Fruit fly (Drosophila melanogaster): ENCODE results near the gene CG11786.

The CG11786 gene

dm6 chr3R:25046023-25046422 is at the start of gene CG11786:
Gene CG11786 (plus strand): TSS chr3R:25046323.
- no peak for TF ChIP-seq noc (tag; optimal IDR thresholded peaks at IDR 0.05)

DNA sequence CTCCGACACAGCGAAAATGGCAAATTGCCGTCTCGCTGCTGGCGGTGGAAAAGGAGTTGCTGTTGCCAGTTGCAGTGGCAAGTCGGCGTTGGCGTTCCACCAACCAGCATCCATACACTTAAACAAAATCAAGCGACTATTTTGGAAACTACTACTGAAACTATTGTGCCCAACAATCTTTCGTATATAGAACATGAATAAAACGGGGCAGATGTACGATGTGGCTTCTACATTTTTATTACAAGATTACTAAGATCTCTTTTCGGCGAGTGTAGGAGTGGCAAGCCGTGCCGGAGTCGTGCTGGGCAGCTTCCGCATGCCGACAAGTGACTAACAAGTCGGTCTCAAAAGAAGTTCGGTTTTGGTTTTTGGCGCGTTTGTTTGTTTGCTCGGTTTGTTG is 49.6 kb upstream of the CG11786 start:
- no peak for TF ChIP-seq noc (tag; optimal IDR thresholded peaks at IDR 0.05)

DNA sequence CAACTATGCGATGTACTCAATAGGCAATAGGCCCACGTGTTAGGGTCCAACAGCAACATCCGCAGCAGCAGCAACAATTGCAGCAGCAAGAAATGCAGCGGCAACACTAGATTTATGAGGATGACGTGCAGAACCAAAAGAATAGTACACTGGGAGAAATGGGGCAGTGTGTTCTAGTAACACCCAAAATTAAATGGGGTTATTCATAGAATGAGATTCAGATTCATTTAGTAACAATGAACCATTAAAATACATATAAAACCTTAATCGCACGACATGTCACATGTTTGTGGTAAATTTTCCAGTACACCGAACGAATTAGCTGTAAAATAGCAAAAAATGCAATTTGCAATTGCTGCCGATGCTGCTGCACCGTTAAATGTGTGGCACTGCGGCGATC is 48.8 kb upstream of the CG11786 start:
- TF ChIP-seq noc (tag; optimal IDR thresholded peaks at IDR 0.05), result no peak

DNA sequence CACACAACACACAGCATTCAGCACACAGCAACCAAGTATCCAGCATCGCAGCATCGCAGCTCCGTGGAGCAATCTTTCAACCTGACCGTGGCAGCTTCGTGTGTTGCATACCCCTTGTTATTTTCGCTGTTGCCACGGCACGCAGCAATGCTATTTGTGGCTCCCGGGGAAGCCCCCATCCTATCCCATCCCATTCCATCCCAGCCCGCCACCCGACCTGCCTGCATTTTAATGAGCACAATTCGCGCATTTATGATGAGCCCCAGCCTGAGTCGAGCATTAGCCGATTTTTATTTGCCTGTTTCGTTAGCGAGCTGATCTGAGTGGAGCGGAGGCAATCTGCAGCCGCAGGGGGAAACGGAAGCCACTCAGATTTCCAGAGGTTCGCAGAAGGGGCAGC is 46.5 kb upstream of the CG11786 start:
- TF ChIP-seq noc (tag; optimal IDR thresholded peaks at IDR 0.05), result no peak

DNA sequence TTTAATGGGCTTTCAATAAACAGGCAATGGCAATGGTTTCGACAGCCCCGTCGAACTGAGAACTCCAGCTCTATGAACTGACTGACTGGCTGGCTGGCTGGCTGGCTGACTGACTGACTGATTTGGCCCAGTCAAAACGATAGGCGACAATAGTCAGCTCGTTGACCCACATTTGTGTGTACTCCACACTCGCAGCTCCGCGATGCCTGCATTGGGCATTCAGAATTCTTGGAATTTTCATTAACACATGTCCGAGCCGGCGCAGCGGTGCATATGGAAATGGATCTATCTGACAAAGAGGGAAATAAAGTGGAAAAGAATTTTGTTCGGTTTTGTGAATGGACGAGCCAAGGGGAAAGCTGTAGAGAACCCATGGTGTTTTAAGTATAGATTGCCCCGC is 43.9 kb upstream of the CG11786 start:
- no peak for TF ChIP-seq noc (tag; optimal IDR thresholded peaks at IDR 0.05)

- TF ChIP-seq noc (tag; optimal IDR thresholded peaks at IDR 0.05), result no peak
Observed at dm6 chr3R:25004064-25004463, 42.1 kb upstream of the CG11786 start.

DNA sequence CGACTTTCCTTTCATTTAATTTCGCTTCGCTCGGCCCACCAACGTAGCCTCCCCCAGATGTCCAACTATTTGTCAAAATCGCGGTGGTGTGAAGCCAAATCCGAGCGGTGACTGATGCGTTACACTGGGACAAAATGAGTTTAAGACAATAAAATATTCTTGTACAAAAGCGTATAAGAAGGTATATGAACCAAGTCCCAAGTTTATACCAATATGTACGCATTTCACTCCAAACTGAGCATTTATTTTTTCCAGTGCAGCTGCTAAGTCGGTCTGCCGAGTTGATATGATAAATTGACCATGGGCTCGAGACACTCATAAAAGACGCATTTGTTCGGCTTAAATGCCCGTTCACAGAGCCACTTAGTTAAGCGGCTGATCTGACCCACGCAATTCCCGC is 41.4 kb upstream of the CG11786 start:
- no peak for TF ChIP-seq noc (tag; optimal IDR thresholded peaks at IDR 0.05)

dm6 chr3R:25005748-25006147 is 40.4 kb upstream of the CG11786 start:
- no peak for TF ChIP-seq noc (tag; optimal IDR thresholded peaks at IDR 0.05)

dm6 chr3R:25009745-25010446 is 36.2 kb upstream of the CG11786 start:
- no peak for TF ChIP-seq noc (tag; optimal IDR thresholded peaks at IDR 0.05)

DNA sequence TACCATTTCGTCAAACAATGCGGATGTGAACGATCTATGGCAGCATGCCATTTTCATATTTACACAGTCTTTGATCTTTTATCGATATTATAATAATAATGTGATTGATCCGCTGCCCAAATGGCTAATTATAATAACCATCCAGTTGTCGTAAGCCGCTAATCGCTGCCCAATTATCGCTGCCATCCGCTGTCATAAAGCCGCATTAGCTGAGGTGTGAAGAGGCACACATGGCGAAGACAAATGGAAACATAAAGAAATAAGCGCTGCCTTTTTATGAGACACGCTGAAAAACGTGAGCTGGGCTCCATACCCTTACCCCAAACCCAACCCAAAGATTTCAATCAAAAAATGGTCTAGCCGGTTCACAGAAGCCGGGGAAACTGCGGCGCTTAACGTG is 34.1 kb upstream of the CG11786 start:
- TF ChIP-seq noc (tag; optimal IDR thresholded peaks at IDR 0.05), result no peak

DNA sequence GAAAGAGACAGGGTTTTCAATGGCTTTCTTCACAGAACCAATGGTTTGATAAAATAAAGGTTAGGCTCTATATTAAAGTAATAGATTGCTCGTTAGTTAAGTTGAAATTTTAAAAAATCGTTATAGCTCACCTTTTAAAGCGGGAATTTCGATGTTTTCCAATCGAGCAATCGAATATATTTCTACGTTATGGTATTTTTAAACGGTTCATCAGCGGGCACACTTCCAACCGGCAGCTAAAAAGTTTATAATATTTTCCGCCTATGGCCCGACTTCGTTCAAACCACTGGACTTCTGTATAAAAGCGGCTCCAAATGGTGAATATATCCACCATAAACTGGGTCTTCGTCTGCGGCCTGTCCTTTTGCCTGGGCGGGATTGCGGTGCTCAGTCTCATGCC is 23.1 kb upstream of the CG11786 start, which contains the start of gene beta4GalT7:
beta4GalT7 (plus strand) TSS at position 201 of the 400 bp plus-strand sequence.
- no peak for TF ChIP-seq noc (tag; optimal IDR thresholded peaks at IDR 0.05)

dm6 chr3R:25024895-25025557 is 21.1 kb upstream of the CG11786 start, which contains the start of the genes EMC6 and Hr96:
Gene EMC6 (minus strand): TSS chr3R:25025017.
Gene Hr96 (plus strand): TSS chr3R:25025235.
- TF ChIP-seq noc (tag; optimal IDR thresholded peaks at IDR 0.05), result peak; percentile 91

dm6 chr3R:25027281-25028219 is 18.6 kb upstream of the CG11786 start:
- peak; percentile 92 for TF ChIP-seq noc (tag; optimal IDR thresholded peaks at IDR 0.05)

dm6 chr3R:25032686-25033085 is 13.4 kb upstream of the CG11786 start:
- no peak for TF ChIP-seq noc (tag; optimal IDR thresholded peaks at IDR 0.05)

dm6 chr3R:25033142-25033586 is 13.0 kb upstream of the CG11786 start, which contains the start of gene Smg6:
Gene Smg6 (minus strand): TSS chr3R:25033465.
- TF ChIP-seq noc (tag; optimal IDR thresholded peaks at IDR 0.05), result no peak

- TF ChIP-seq noc (tag; optimal IDR thresholded peaks at IDR 0.05), result no peak
Observed at dm6 chr3R:25036644-25037043, 9.5 kb upstream of the CG11786 start, which contains the start of gene CG31115. Gene CG31115 (plus strand): TSS chr3R:25036944.

All from whole organism, larva.